Fruit fly (Drosophila melanogaster): ENCODE data around the gene nes.

nes gene

dm6 chr3L:19230801-19231547, 29.5 kb downstream of the nes start (continued):
- TF ChIP-seq Elba2 (GFP tag; optimal IDR thresholded peaks at IDR 0.05) (no peak), CG13624 (GFP tag; optimal IDR thresholded peaks at IDR 0.05) (no peak), E2f2 (GFP tag; IDR thresholded peaks at IDR 0.05) (0 out of 2 replicates have a peak, but pooled peaks have one; percentile 13), CG1792 (GFP tag; optimal IDR thresholded peaks at IDR 0.05) (no peak), disco-r (GFP tag; optimal IDR thresholded peaks at IDR 0.05) (no peak), Aef1 (GFP tag; IDR thresholded peaks at IDR 0.05) (no peak), CG8478 (optimal IDR thresholded peaks at IDR 0.05) (no peak), Med (GFP tag) (peak; percentile 37), nerfin-1 (tag; optimal IDR thresholded peaks at IDR 0.05) (peak; percentile 99), Ets97D (GFP tag; optimal IDR thresholded peaks at IDR 0.05) (no peak), sna (GFP tag; IDR thresholded peaks at IDR 0.05; ENCODE audit: partially characterized antibody) (no peak), CG14050 (GFP tag; IDR thresholded peaks at IDR 0.05) (no peak), lov (optimal IDR thresholded peaks at IDR 0.05) (no peak), lov (GFP tag; IDR thresholded peaks at IDR 0.05) (no peak), CG10979 (tag; optimal IDR thresholded peaks at IDR 0.05) (peak; percentile 9), grn (GFP tag; optimal IDR thresholded peaks at IDR 0.05) (no peak), stwl (tag; optimal IDR thresholded peaks at IDR 0.05) (no peak), CG15479 (GFP tag; optimal IDR thresholded peaks at IDR 0.05) (no peak), odd (GFP tag; optimal IDR thresholded peaks at IDR 0.05) (no peak), CG3838 (GFP tag; optimal IDR thresholded peaks at IDR 0.05) (no peak), Jarid2 (GFP tag; optimal IDR thresholded peaks at IDR 0.05) (peak; percentile 15), CG11695 (GFP tag; IDR thresholded peaks at IDR 0.05) (0 out of 3 replicates have a peak, but pooled peaks have one; percentile 9), CG10274 (GFP tag; optimal IDR thresholded peaks at IDR 0.05) (no peak), jigr1 (GFP tag; IDR thresholded peaks at IDR 0.05) (no peak), CG13424 (tag; optimal IDR thresholded peaks at IDR 0.05) (peak; percentile 39), CG18011 (GFP tag; optimal IDR thresholded peaks at IDR 0.05) (no peak), CG16813 (GFP tag; IDR thresholded peaks at IDR 0.05; ENCODE audit: partially characterized antibody) (no peak), sug (tag; optimal IDR thresholded peaks at IDR 0.05) (no peak), Dref (GFP tag; IDR thresholded peaks at IDR 0.05) (no peak), fu2 (GFP tag; optimal IDR thresholded peaks at IDR 0.05) (no peak), Poxn (GFP tag; IDR thresholded peaks at IDR 0.05) (no peak), CG4424 (GFP tag; optimal IDR thresholded peaks at IDR 0.05) (no peak), tna (GFP tag; IDR thresholded peaks at IDR 0.05; ENCODE audit: partially characterized antibody) (no peak), usp (GFP tag; optimal IDR thresholded peaks at IDR 0.05) (no peak), grau (tag; optimal IDR thresholded peaks at IDR 0.05) (peak; percentile 57), so (GFP tag; IDR thresholded peaks at IDR 0.05) (no peak), salm (tag; optimal IDR thresholded peaks at IDR 0.05) (no peak), CG32767 (GFP tag; IDR thresholded peaks at IDR 0.05) (no peak), MESR4 (GFP tag; optimal IDR thresholded peaks at IDR 0.05) (no peak), vnd (GFP tag; IDR thresholded peaks at IDR 0.05; ENCODE audit: partially characterized antibody) (no peak), CG3407 (GFP tag; optimal IDR thresholded peaks at IDR 0.05) (no peak), zen2 (GFP tag; IDR thresholded peaks at IDR 0.05; ENCODE audit: partially characterized antibody) (no peak), CG3995 (GFP tag; optimal IDR thresholded peaks at IDR 0.05) (no peak), Fer1 (GFP tag; optimal IDR thresholded peaks at IDR 0.05) (peak; percentile 26), CG30403 (GFP tag; optimal IDR thresholded peaks at IDR 0.05) (peak; percentile 22), maf-S (GFP tag; optimal IDR thresholded peaks at IDR 0.05) (no peak), CG10565 (GFP tag; optimal IDR thresholded peaks at IDR 0.05) (no peak), CG7963 (GFP tag; IDR thresholded peaks at IDR 0.05; ENCODE audit: partially characterized antibody) (no peak), ase (GFP tag; IDR thresholded peaks at IDR 0.05) (no peak), oc (tag; optimal IDR thresholded peaks at IDR 0.05) (no peak), Antp (GFP tag; optimal IDR thresholded peaks at IDR 0.05) (no peak)

Measured in whole organism, embryonic.